Worm (Caenorhabditis elegans) whole organism, L2 larva: ENCODE measurements around the gene dnj-8.

Experiments used
- C34F6.9 ChIP-seq: fragments of 150-350 bp; optimal IDR thresholded peaks from 2 replicates; lab custom pipeline; 2014; ENCODE audit warnings: missing biosample characterization, missing genetic modification characterization
- F13H6.1 ChIP-seq: sonication (generic microtip); optimal IDR thresholded peaks from 2 replicates; lab custom pipeline; 2016; ENCODE audit warnings: missing genetic modification characterization, missing compliant biosample characterization
- Y55F3AM.14 ChIP-seq: fragments of 200-800 bp; sonication (Bioruptor generic); optimal IDR thresholded peaks from 2 replicates; lab custom pipeline; 2018; ENCODE audit warnings: mild to moderate bottlenecking, missing genetic modification characterization, missing compliant biosample characterization
- blmp-1 ChIP-seq: sonication (generic microtip); optimal IDR thresholded peaks from 2 replicates; lab custom pipeline; 2017; ENCODE audit warnings: missing genetic modification characterization, mild to moderate bottlenecking, missing compliant biosample characterization, antibody characterized with exemption, moderate library complexity; ENCODE audit not compliant: insufficient read depth
- ceh-16 ChIP-seq: fragments of 150-350 bp; optimal IDR thresholded peaks from 2 replicates; lab custom pipeline; 2014; ENCODE audit warnings: missing biosample characterization, missing genetic modification characterization
- crh-2 ChIP-seq: sonication (generic microtip); optimal IDR thresholded peaks from 2 replicates; lab custom pipeline; 2017; ENCODE audit warnings: missing biosample characterization, missing genetic modification characterization
- elt-3 ChIP-seq: sonication (generic microtip); optimal IDR thresholded peaks from 2 replicates; lab custom pipeline; 2017; ENCODE audit warnings: missing biosample characterization, missing genetic modification characterization
- fos-1 ChIP-seq: fragments of 150-350 bp; optimal IDR thresholded peaks from 2 replicates; lab custom pipeline; 2014; ENCODE audit warnings: missing biosample characterization, missing genetic modification characterization
- lin-13 ChIP-seq: fragments of 150-350 bp; optimal IDR thresholded peaks from 2 replicates; lab custom pipeline; 2014; ENCODE audit warnings: missing biosample characterization, missing genetic modification reagents, missing genetic modification characterization
- lsy-2 ChIP-seq, 2 experiments: fragments of 150-350 bp in 1 of 2; sonication (generic microtip) in 1 of 2; optimal IDR thresholded peaks; 2 replicates each; lab custom pipeline; 2014 to 2017; ENCODE audit warnings: missing biosample characterization in 2 of 2, missing genetic modification characterization in 2 of 2
- mab-5 ChIP-seq: fragments of 150-350 bp; optimal IDR thresholded peaks from 2 replicates; lab custom pipeline; 2014; ENCODE audit warnings: missing biosample characterization, missing genetic modification characterization
- nhr-10 ChIP-seq: sonication (generic microtip); optimal IDR thresholded peaks from 2 replicates; lab custom pipeline; 2017; ENCODE audit warnings: missing biosample characterization, missing genetic modification characterization
- nhr-129 ChIP-seq: fragments of 150-350 bp; optimal IDR thresholded peaks from 2 replicates; lab custom pipeline; 2014; ENCODE audit warnings: missing biosample characterization, missing genetic modification characterization
- nhr-21 ChIP-seq: fragments of 150-350 bp; optimal IDR thresholded peaks from 2 replicates; lab custom pipeline; 2014; ENCODE audit warnings: missing biosample characterization, missing genetic modification characterization
- nhr-23 ChIP-seq: fragments of 150-350 bp; optimal IDR thresholded peaks from 2 replicates; lab custom pipeline; 2014; ENCODE audit warnings: missing biosample characterization, missing genetic modification reagents, missing genetic modification characterization
- nhr-237 ChIP-seq: fragments of 150-350 bp; optimal IDR thresholded peaks from 2 replicates; lab custom pipeline; 2014; ENCODE audit warnings: missing biosample characterization, missing genetic modification characterization
- nhr-25 ChIP-seq: fragments of 150-350 bp; sonication (generic microtip); optimal IDR thresholded peaks from 3 replicates; lab custom pipeline; 2014; ENCODE audit warnings: missing biosample characterization, missing genetic modification characterization
- nhr-77 ChIP-seq: fragments of 150-350 bp; optimal IDR thresholded peaks from 2 replicates; lab custom pipeline; 2014; ENCODE audit warnings: missing biosample characterization, missing genetic modification characterization
- peb-1 ChIP-seq: fragments of 150-350 bp; optimal IDR thresholded peaks from 2 replicates; lab custom pipeline; 2014; ENCODE audit warnings: missing biosample characterization, missing genetic modification characterization
- sem-4 ChIP-seq: fragments of 150-350 bp; optimal IDR thresholded peaks from 2 replicates; lab custom pipeline; 2014; ENCODE audit warnings: missing biosample characterization, missing genetic modification reagents, missing genetic modification characterization
- sma-3 ChIP-seq: sonication (generic microtip); optimal IDR thresholded peaks from 2 replicates; lab custom pipeline; 2016; ENCODE audit warnings: missing genetic modification reagents, missing genetic modification characterization, missing compliant biosample characterization
- sma-9 ChIP-seq, 2 experiments: fragments of 150-350 bp in 1 of 2; sonication (generic microtip) in 1 of 2; optimal IDR thresholded peaks; 2 replicates each; lab custom pipeline; 2014 to 2016; ENCODE audit warnings: missing genetic modification characterization in 2 of 2, mild to moderate bottlenecking in 1 of 2, missing biosample characterization in 1 of 2, missing compliant biosample characterization in 1 of 2, missing genetic modification reagents in 1 of 2, moderate library complexity in 1 of 2
- snpc-4 ChIP-seq: fragments of 150-350 bp; optimal IDR thresholded peaks from 2 replicates; lab custom pipeline; 2014; ENCODE audit warnings: missing biosample characterization, missing genetic modification characterization
- unc-39 ChIP-seq: fragments of 150-350 bp; optimal IDR thresholded peaks from 2 replicates; lab custom pipeline; 2014; ENCODE audit warnings: missing biosample characterization, missing genetic modification characterization
- unc-55 ChIP-seq: fragments of 150-350 bp; sonication (generic microtip); optimal IDR thresholded peaks from 3 replicates; lab custom pipeline; 2014; ENCODE audit warnings: missing biosample characterization, missing genetic modification reagents, missing genetic modification characterization
- zag-1 ChIP-seq: fragments of 150-350 bp; optimal IDR thresholded peaks from 2 replicates; lab custom pipeline; 2014; ENCODE audit warnings: missing biosample characterization, missing genetic modification characterization

dnj-8 gene

DNA sequence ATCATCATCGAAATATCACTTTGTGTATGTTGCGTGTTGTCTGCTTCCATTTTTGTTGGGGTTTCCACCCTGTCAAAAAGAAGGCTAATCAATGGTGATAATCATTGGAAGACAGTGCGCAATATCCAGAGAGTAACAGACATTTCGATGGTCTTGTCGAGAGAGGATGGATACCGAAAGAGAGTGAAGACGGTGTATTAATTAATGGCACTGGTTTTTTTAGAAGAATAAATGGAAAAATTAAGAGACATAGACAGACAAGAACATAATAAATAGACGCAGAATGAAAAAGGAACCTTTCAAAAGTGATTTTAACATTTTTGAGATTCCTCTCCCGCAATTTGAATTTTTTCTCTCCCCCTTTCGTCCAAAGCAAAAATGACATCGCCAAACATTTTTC lies 21.1 kb upstream of the dnj-8 start:
- TF ChIP-seq blmp-1 (tag; lab: Kevin White, UChicago) (peak; percentile 7), nhr-25 (peak; percentile 53), sma-3 (GFP tag; lab: Kevin White, UChicago) (peak; percentile 14), nhr-21 (tag; lab: Kevin White, UChicago) (peak; percentile 6), ceh-16 (tag; lab: Kevin White, UChicago) (no peak), Y55F3AM.14 (GFP tag; lab: Kevin White, UChicago) (no peak), sma-9 (GFP tag; optimal IDR thresholded peaks at IDR 0.05; lab: Kevin White, UChicago) (peak; percentile 22), sma-9 (tag; optimal IDR thresholded peaks at IDR 0.05; lab: Kevin White, UChicago) (no peak)

DNA sequence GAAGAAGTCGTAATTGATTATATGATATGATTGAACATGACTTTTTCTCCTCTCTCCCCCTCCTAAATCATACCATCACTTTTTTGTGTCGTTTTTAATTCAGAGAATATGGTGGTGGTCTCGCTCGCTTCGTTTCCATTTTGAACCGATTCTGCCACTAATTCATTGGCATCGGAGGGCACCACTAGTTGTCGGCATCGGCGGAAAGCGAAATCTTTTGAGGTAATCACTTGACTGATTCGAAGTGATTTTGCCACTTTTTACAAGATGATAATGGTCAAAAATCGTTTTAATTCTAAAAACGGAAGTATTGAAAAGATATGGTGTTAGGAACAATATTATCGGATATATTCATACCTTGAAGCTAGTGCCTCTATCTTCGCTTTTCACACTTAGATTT lies 18.9 kb upstream of the dnj-8 start, which contains the start of gene klf-3:
klf-3 (plus strand) TSS at position 109 of the 400 bp plus-strand sequence.
- TF ChIP-seq peb-1 (tag; lab: Kevin White, UChicago), result no peak
- peak; percentile 1 for TF ChIP-seq blmp-1 (tag; lab: Kevin White, UChicago)

DNA sequence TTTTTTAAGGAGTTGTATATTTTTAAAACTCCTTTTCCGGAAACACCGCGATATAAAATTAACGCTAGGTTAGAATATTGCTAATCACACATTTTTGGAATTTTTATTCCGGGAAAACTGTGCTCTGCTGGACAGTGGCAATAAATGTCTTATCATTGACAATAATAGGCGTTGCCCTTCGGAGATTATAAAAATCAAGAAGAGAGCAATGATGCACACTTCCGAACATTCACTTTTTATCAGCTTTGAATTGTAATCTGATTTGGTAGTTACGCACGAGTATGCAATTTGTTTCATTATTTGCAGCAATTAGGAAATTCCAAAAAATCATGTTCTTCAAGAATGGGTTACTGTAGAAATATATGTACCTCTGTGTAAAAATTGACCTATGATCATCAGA lies 18.3 kb upstream of the dnj-8 start:
- TF ChIP-seq unc-55 (GFP tag; lab: Kevin White, UChicago), result no peak
- TF ChIP-seq fos-1, result peak; percentile 85
- TF ChIP-seq nhr-10 (tag; lab: Kevin White, UChicago), result no peak
- TF ChIP-seq F13H6.1 (tag; lab: Kevin White, UChicago), result no peak
- TF ChIP-seq sma-9 (GFP tag; optimal IDR thresholded peaks at IDR 0.05; lab: Kevin White, UChicago), result peak; percentile 38
- TF ChIP-seq sma-9 (tag; optimal IDR thresholded peaks at IDR 0.05; lab: Kevin White, UChicago), result no peak

DNA sequence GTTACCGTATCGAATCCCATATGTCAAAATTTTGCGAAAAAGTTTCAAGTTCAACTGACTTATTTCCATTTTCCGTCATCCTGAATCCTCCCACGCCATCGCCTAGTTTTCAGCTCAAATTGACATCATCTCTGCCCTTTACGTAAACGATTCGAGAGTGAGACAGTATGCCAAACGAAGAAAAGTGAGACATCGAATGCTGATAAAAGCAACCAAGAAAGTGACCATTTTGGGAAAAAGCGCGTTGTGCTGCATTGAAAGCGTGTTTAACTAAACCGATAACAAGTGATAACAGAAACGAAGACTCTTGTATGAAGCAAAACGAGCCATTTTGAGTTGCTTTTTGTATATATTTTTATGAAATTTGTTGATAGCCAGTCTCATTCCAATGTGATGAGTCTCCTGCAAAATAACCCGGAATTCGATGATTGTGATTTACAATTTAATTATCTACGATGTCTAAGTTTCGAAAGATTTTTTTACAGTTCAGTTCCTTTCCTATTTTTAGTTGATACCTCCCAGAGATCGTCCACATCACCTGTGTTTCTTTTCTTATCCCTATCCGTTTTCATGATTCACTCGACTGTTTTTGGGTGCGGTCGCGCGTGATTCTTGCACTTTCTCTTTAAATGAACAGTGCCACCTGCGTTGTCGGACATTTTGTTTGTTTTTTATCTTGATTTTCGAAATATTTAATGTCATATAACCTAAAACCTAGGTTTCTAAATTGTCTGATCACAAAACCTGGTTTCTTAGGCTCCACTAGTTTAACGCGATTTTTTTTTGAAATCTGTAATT lies 17.6 kb upstream of the dnj-8 start:
- no peak for TF ChIP-seq snpc-4 (tag; lab: Kevin White, UChicago)
- TF ChIP-seq sma-9 (GFP tag; optimal IDR thresholded peaks at IDR 0.05; lab: Kevin White, UChicago), result peak; percentile 29
- TF ChIP-seq sma-9 (tag; optimal IDR thresholded peaks at IDR 0.05; lab: Kevin White, UChicago), result no peak
- peak; percentile 67 for TF ChIP-seq F13H6.1 (tag; lab: Kevin White, UChicago)
- peak; percentile 41 for TF ChIP-seq crh-2 (tag; lab: Kevin White, UChicago)
- no peak for TF ChIP-seq lin-13 (GFP tag; lab: Kevin White, UChicago)
- TF ChIP-seq sma-3 (GFP tag; lab: Kevin White, UChicago), result no peak
- TF ChIP-seq fos-1, result peak; percentile 92
- TF ChIP-seq zag-1 (tag; lab: Kevin White, UChicago), result no peak
- peak; percentile 12 for TF ChIP-seq nhr-129 (tag; lab: Kevin White, UChicago)

DNA sequence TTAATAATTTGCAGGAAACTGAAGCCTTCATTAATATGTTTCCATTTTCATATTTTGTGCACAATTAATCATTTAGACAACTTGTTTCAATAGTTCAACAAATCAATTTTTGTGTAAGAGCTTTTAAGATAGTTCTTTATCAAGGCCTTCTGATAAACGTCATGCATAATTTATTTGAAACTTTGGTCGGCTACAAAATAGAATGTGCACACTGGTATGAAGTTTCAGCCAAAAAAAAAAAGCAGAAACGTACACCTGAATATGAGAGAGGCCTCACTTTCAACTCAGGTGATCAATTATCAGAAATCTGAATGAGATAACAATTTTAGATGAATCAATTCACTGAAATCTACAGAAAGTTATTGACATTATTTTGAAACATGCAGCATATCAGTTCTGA lies 16.6 kb upstream of the dnj-8 start:
- TF ChIP-seq fos-1 (peak; percentile 18), lsy-2 (tag; optimal IDR thresholded peaks at IDR 0.05; lab: Kevin White, UChicago) (no peak)

DNA sequence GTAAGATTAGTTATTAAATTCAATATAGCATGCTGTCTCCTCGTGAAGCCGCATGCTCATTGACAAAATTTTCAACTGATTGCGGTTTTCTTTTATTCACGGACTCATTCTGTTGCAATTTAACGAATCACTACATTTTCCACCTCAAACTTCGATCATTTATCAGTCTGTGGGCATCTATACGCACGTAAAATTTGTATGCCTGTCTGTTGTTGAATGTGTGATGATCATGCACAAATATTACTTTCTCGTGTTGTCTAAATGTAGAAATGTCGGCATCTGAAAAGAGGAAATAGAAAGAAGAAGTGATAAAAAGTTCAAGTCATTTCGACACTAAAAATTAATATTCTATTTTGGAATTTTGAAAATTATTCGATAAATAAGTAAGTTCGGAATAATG lies 14.7 kb upstream of the dnj-8 start:
- no peak for TF ChIP-seq unc-39
- TF ChIP-seq F13H6.1 (tag; lab: Kevin White, UChicago), result peak; percentile 3
- TF ChIP-seq nhr-23 (tag; lab: Kevin White, UChicago), result no peak
- TF ChIP-seq C34F6.9 (tag; lab: Kevin White, UChicago), result no peak
- peak; percentile 22 for TF ChIP-seq sma-9 (GFP tag; optimal IDR thresholded peaks at IDR 0.05; lab: Kevin White, UChicago)
- no peak for TF ChIP-seq sma-9 (tag; optimal IDR thresholded peaks at IDR 0.05; lab: Kevin White, UChicago)
- TF ChIP-seq crh-2 (tag; lab: Kevin White, UChicago), result peak; percentile 48
- no peak for TF ChIP-seq nhr-237 (tag; lab: Kevin White, UChicago)
- TF ChIP-seq fos-1, result peak; percentile 87

DNA sequence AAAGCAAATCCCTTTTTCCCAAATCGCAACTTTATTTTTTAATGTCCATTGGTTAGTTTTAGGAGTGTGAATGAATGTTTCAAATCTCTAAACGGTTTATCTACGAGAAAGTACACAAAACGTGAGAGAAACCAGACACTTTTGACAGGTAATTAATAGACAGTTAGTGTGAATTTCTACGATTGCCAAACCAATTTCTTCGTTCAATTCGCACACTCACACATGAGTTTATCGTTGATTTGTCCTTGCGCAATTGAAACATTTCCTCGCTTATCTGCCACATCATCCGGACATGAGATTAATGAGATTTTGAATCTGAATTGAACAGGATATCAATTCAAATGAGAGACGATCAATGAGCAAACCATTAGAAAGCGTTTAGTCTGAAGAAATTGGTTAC lies 12.4 kb upstream of the dnj-8 start:
- TF ChIP-seq C34F6.9 (tag; lab: Kevin White, UChicago) (no peak), sem-4 (tag; lab: Kevin White, UChicago) (no peak), unc-55 (GFP tag; lab: Kevin White, UChicago) (no peak), nhr-10 (tag; lab: Kevin White, UChicago) (no peak), nhr-77 (tag; lab: Kevin White, UChicago) (no peak), elt-3 (tag; lab: Kevin White, UChicago) (no peak), mab-5 (no peak)
- TF ChIP-seq, all 48 proteins: peak for 0
